Worm (Caenorhabditis elegans) whole organism, L1 larva: ENCODE measurements around the gene K05D4.9.
A peak's percentile ranks its signal among the peaks of the same experiment; 100 is the strongest.

Source experiments
- C16A3.4 ChIP-seq: fragments of 150-350 bp; optimal IDR thresholded peaks from 2 replicates; lab custom pipeline; 2014; ENCODE audit warnings: missing biosample characterization, missing genetic modification characterization
- F16B12.6 ChIP-seq: fragments of 150-350 bp; optimal IDR thresholded peaks from 2 replicates; lab custom pipeline; 2014; ENCODE audit warnings: missing biosample characterization, missing genetic modification characterization
- blmp-1 ChIP-seq: fragments of 150-350 bp; optimal IDR thresholded peaks from 2 replicates; lab custom pipeline; 2014; ENCODE audit warnings: missing biosample characterization, missing genetic modification characterization
- ceh-88 ChIP-seq: fragments of 200-800 bp; sonication (Bioruptor generic); IDR thresholded peaks from 2 replicates; pipeline ENCODE4 v1.3.6; 2022; ENCODE audit warnings: missing genetic modification characterization, missing compliant biosample characterization
- ceh-90 ChIP-seq: sonication (generic microtip); optimal IDR thresholded peaks from 2 replicates; lab custom pipeline; 2016; ENCODE audit warnings: missing genetic modification characterization, missing compliant biosample characterization
- ces-1 ChIP-seq: fragments of 150-350 bp; optimal IDR thresholded peaks from 2 replicates; lab custom pipeline; 2014; ENCODE audit warnings: missing biosample characterization, missing genetic modification reagents, missing genetic modification characterization
- efl-1 ChIP-seq, 4 experiments: fragments of 150-350 bp; optimal IDR thresholded peaks in 3 of 4; peaks in 1 of 4; 1 replicate in 1 of 4; 2 replicates in 3 of 4; lab custom pipeline; 2014; ENCODE audit warnings: missing biosample characterization in 2 of 4, missing genetic modification characterization in 2 of 4, missing genetic modification reagents in 2 of 4
- efl-3 ChIP-seq: fragments of 200-800 bp; sonication (Bioruptor generic); optimal IDR thresholded peaks from 2 replicates; lab custom pipeline; 2018; ENCODE audit warnings: mild to moderate bottlenecking, missing genetic modification characterization, missing compliant biosample characterization
- egl-27 ChIP-seq, 2 experiments: fragments of 150-350 bp in 1 of 2; sonication (generic microtip); optimal IDR thresholded peaks; 3 replicates each; lab custom pipeline; 2017 to 2018; ENCODE audit warnings: missing biosample characterization in 2 of 2, missing genetic modification characterization in 2 of 2, missing genetic modification reagents in 2 of 2
- elt-3 ChIP-seq, 6 experiments: fragments of 150-350 bp in 1 of 6; sonication (generic microtip); optimal IDR thresholded peaks; 2 replicates each; lab custom pipeline; 2017 to 2018; ENCODE audit warnings: missing biosample characterization in 6 of 6, missing genetic modification characterization in 6 of 6, inconsistent platforms in 1 of 6
- fkh-10 ChIP-seq: sonication (generic microtip); optimal IDR thresholded peaks from 2 replicates; lab custom pipeline; 2017; ENCODE audit warnings: missing biosample characterization, missing genetic modification reagents, missing genetic modification characterization
- jun-1 ChIP-seq: fragments of 150-350 bp; optimal IDR thresholded peaks from 2 replicates; lab custom pipeline; 2014; ENCODE audit warnings: missing biosample characterization, missing genetic modification reagents, missing genetic modification characterization
- lin-35 ChIP-seq, 2 experiments: fragments of 150-350 bp; optimal IDR thresholded peaks; 2 replicates each; lab custom pipeline; 2014; ENCODE audit warnings: missing biosample characterization in 2 of 2, missing genetic modification characterization in 2 of 2, missing genetic modification reagents in 2 of 2
- lir-3 ChIP-seq: sonication (generic microtip); optimal IDR thresholded peaks from 2 replicates; lab custom pipeline; 2016; ENCODE audit warnings: mild to moderate bottlenecking, missing genetic modification characterization, moderate library complexity, missing compliant biosample characterization; ENCODE audit not compliant: poor library complexity
- mdl-1 ChIP-seq, 2 experiments: fragments of 150-350 bp; optimal IDR thresholded peaks; 2 replicates each; lab custom pipeline; 2014 to 2017; ENCODE audit warnings: missing biosample characterization in 2 of 2, missing genetic modification characterization in 2 of 2, inconsistent platforms in 1 of 2
- mep-1 ChIP-seq: fragments of 150-350 bp; optimal IDR thresholded peaks from 2 replicates; lab custom pipeline; 2014; ENCODE audit warnings: missing biosample characterization, missing genetic modification characterization
- nhr-11 ChIP-seq: fragments of 150-350 bp; optimal IDR thresholded peaks from 2 replicates; lab custom pipeline; 2014; ENCODE audit warnings: missing biosample characterization, missing genetic modification characterization
- nhr-12 ChIP-seq: sonication (generic microtip); optimal IDR thresholded peaks from 2 replicates; lab custom pipeline; 2017; ENCODE audit warnings: missing biosample characterization, missing genetic modification characterization
- nhr-28 ChIP-seq: fragments of 150-350 bp; optimal IDR thresholded peaks from 2 replicates; lab custom pipeline; 2014; ENCODE audit warnings: missing biosample characterization, missing genetic modification characterization
- nhr-71 ChIP-seq: sonication (generic microtip); optimal IDR thresholded peaks from 2 replicates; lab custom pipeline; 2016; ENCODE audit warnings: mild to moderate bottlenecking, missing genetic modification characterization, moderate library complexity, missing compliant biosample characterization
- nhr-84 ChIP-seq: sonication (generic microtip); optimal IDR thresholded peaks from 2 replicates; lab custom pipeline; 2017; ENCODE audit warnings: missing biosample characterization, missing genetic modification characterization
- nhr-85 ChIP-seq: sonication (generic microtip); peaks from one replicate; lab custom pipeline; 2016; ENCODE audit warnings: missing genetic modification characterization, inconsistent platforms, missing compliant biosample characterization
- nhr-90 ChIP-seq: sonication (generic microtip); optimal IDR thresholded peaks from 2 replicates; lab custom pipeline; 2016; ENCODE audit warnings: mild to moderate bottlenecking, missing genetic modification characterization, missing compliant biosample characterization; ENCODE audit not compliant: poor library complexity
- pag-3 ChIP-seq: sonication (generic microtip); optimal IDR thresholded peaks from 2 replicates; lab custom pipeline; 2017; ENCODE audit warnings: missing genetic modification characterization, mild to moderate bottlenecking, missing compliant biosample characterization, antibody characterized with exemption, borderline replicate concordance; ENCODE audit not compliant: insufficient read depth
- rnt-1 ChIP-seq: sonication (generic microtip); optimal IDR thresholded peaks from 2 replicates; lab custom pipeline; 2016; ENCODE audit warnings: mild to moderate bottlenecking, missing genetic modification characterization, moderate library complexity, missing compliant biosample characterization
- snu-23 ChIP-seq: sonication (generic microtip); optimal IDR thresholded peaks from 2 replicates; lab custom pipeline; 2016; ENCODE audit warnings: missing genetic modification characterization, missing compliant biosample characterization
- sox-4 ChIP-seq: sonication (generic microtip); optimal IDR thresholded peaks from 2 replicates; lab custom pipeline; 2016; ENCODE audit warnings: missing genetic modification characterization, missing compliant biosample characterization
- sptf-1 ChIP-seq: fragments of 150-350 bp; optimal IDR thresholded peaks from 2 replicates; lab custom pipeline; 2014; ENCODE audit warnings: missing biosample characterization, missing genetic modification characterization
- tbx-2 ChIP-seq: sonication (generic microtip); optimal IDR thresholded peaks from 2 replicates; lab custom pipeline; 2016; ENCODE audit warnings: missing genetic modification characterization, missing compliant biosample characterization
- tlp-1 ChIP-seq: fragments of 150-350 bp; optimal IDR thresholded peaks from 2 replicates; lab custom pipeline; 2014; ENCODE audit warnings: missing biosample characterization, missing genetic modification characterization
- unc-30 ChIP-seq: sonication (generic microtip); optimal IDR thresholded peaks from 2 replicates; lab custom pipeline; 2017; ENCODE audit warnings: missing biosample characterization, missing genetic modification characterization
- xbp-1 ChIP-seq: sonication (generic microtip); optimal IDR thresholded peaks from 2 replicates; lab custom pipeline; 2016; ENCODE audit warnings: missing genetic modification characterization, missing compliant biosample characterization
- zag-1 ChIP-seq: fragments of 150-350 bp; optimal IDR thresholded peaks from 2 replicates; lab custom pipeline; 2014; ENCODE audit warnings: missing biosample characterization, missing genetic modification characterization
- zip-4 ChIP-seq: fragments of 200-800 bp; sonication (Bioruptor generic); optimal IDR thresholded peaks from 2 replicates; lab custom pipeline; 2018; ENCODE audit warnings: mild to moderate bottlenecking, missing genetic modification characterization, moderate library complexity, missing compliant biosample characterization

Gene K05D4.9

ce11 chrV:16213323-16213722 lies 41.7 kb upstream of the K05D4.9 start (continued):
- no peak for TF ChIP-seq tlp-1 (tag; lab: Kevin White, UChicago)
- peak in 1 of 2 experiments; percentile 9 for TF ChIP-seq mdl-1 (tag; optimal IDR thresholded peaks at IDR 0.05; lab: Kevin White, UChicago)
- no peak for TF ChIP-seq rnt-1 (tag; lab: Kevin White, UChicago)
- TF ChIP-seq efl-3 (GFP tag; lab: Kevin White, UChicago) = no peak
- no peak for TF ChIP-seq ceh-90 (tag; lab: Kevin White, UChicago)
- TF ChIP-seq F16B12.6 (tag; lab: Kevin White, UChicago) = no peak
- peak; percentile 69 for TF ChIP-seq nhr-71 (tag; lab: Kevin White, UChicago)
- TF ChIP-seq efl-1 (optimal IDR thresholded peaks at IDR 0.05; lab: Kevin White, UChicago) = no peak
- TF ChIP-seq efl-1 (GFP tag; optimal IDR thresholded peaks at IDR 0.05 in 1 of 2; lab: Kevin White, UChicago) = no peak
- TF ChIP-seq ceh-88 (GFP tag; lab: Robert Waterston, UW) = no peak
- no peak for TF ChIP-seq fkh-10 (GFP tag; lab: Kevin White, UChicago)
- no peak for TF ChIP-seq jun-1 (tag; lab: Kevin White, UChicago)
- no peak for TF ChIP-seq sptf-1 (tag; lab: Kevin White, UChicago)
- no peak for TF ChIP-seq nhr-28 (tag; lab: Kevin White, UChicago)

- TF ChIP-seq blmp-1 (tag; lab: Kevin White, UChicago) (peak; percentile 54), elt-3 (tag; optimal IDR thresholded peaks at IDR 0.05; lab: Kevin White, UChicago) (peak in 4 of 6 experiments; percentile 30 to 88 (median 60)), nhr-85 (peak; percentile 46), nhr-90 (no peak)
These were observed 40.1 kb upstream of the K05D4.9 start for ce11 chrV:16211713-16212112.

- TF ChIP-seq ces-1 (GFP tag; lab: Kevin White, UChicago) (no peak), lir-3 (tag; lab: Kevin White, UChicago) (no peak), nhr-84 (tag; lab: Kevin White, UChicago) (no peak), C16A3.4 (tag; lab: Kevin White, UChicago) (no peak), unc-30 (tag; lab: Kevin White, UChicago) (no peak)
These were observed 38.8 kb upstream of the K05D4.9 start, which contains the start of gene F11A5.16 for ce11 chrV:16210257-16211002. TSS of gene F11A5.16 (plus strand) at chrV:16210952.

- TF ChIP-seq pag-3 (no peak), rnt-1 (tag; lab: Kevin White, UChicago) (no peak), ceh-90 (tag; lab: Kevin White, UChicago) (no peak), sox-4 (tag; lab: Kevin White, UChicago) (no peak), tbx-2 (tag; lab: Kevin White, UChicago) (no peak), nhr-11 (tag; lab: Kevin White, UChicago) (no peak), mep-1 (tag; lab: Kevin White, UChicago) (no peak), egl-27 (tag; optimal IDR thresholded peaks at IDR 0.05; lab: Kevin White, UChicago) (no peak), lin-35 (GFP tag; optimal IDR thresholded peaks at IDR 0.05; lab: Kevin White, UChicago) (no peak), nhr-90 (no peak), nhr-85 (no peak), zag-1 (no peak), nhr-12 (tag; lab: Kevin White, UChicago) (no peak), zip-4 (no peak), snu-23 (GFP tag; lab: Kevin White, UChicago) (no peak), tlp-1 (tag; lab: Kevin White, UChicago) (no peak), xbp-1 (tag; lab: Kevin White, UChicago) (no peak)
These were observed 38.2 kb upstream of the K05D4.9 start, which contains the start of gene oac-15 for ce11 chrV:16209837-16210236. TSS of gene oac-15 (minus strand) at chrV:16209937.
